Worm (Caenorhabditis elegans): ENCODE measurements around the gene T07G12.5.
A peak's percentile ranks its signal among the peaks of the same experiment; 100 is the strongest.

T07G12.5 gene

DNA sequence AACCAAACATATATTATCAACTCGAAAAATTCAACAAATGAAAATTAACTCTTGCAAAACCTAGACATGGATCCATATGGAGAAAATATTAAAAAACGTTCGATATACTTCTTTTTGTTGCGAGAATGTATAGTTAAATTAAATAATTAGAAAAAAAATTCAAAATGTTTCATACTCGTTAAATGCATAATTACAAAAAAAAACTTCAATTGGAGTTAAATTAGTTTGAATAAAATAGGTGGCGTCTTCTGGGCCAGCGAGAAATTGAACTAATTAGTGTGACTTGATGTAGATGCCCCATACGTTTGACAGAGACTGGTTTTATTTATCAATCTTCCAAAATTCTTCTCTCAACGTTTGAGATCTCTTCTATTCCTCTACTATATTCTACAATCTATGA is 33.4 kb upstream of the T07G12.5 start, which contains the start of gene lgc-43:
Gene lgc-43 (plus strand): TSS at position 301 of the 400 bp plus-strand sequence.
- TF ChIP-seq ces-1 (GFP tag; optimal IDR thresholded peaks at IDR 0.05) (peak; percentile 5), zip-8 (tag; optimal IDR thresholded peaks at IDR 0.05) (no peak), ceh-83 (GFP tag; optimal IDR thresholded peaks at IDR 0.05) (no peak), sptf-1 (tag; optimal IDR thresholded peaks at IDR 0.05) (no peak)

DNA sequence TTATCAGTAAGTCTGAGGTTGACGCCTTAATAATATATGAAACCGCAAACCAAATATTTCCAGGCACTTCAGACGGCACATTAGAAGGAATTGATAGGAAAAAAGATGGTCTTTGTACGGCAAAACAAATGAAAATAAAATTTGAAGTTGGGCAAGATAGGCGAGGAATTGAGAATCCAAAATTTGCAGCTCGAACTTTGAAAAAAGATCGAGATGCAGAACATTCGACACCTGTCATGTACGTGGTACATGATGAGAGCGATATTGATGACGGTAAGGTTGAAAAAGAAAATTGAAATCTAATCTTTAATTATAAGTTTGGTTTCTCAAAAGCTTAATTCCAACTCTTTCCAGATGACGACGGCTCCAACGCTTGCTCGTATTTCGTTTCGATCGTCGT is 32.7 kb upstream of the T07G12.5 start:
- TF ChIP-seq nhr-76 (tag; optimal IDR thresholded peaks at IDR 0.05) (no peak), unc-120 (tag; optimal IDR thresholded peaks at IDR 0.05; ENCODE audit: poor library complexity, severe bottlenecking) (no peak), ztf-11 (tag; optimal IDR thresholded peaks at IDR 0.05) (no peak), sptf-1 (tag; optimal IDR thresholded peaks at IDR 0.05) (no peak), zip-8 (tag; optimal IDR thresholded peaks at IDR 0.05) (no peak), tbx-8 (GFP tag; optimal IDR thresholded peaks at IDR 0.05) (no peak), nhr-2 (tag; optimal IDR thresholded peaks at IDR 0.05) (no peak)

DNA sequence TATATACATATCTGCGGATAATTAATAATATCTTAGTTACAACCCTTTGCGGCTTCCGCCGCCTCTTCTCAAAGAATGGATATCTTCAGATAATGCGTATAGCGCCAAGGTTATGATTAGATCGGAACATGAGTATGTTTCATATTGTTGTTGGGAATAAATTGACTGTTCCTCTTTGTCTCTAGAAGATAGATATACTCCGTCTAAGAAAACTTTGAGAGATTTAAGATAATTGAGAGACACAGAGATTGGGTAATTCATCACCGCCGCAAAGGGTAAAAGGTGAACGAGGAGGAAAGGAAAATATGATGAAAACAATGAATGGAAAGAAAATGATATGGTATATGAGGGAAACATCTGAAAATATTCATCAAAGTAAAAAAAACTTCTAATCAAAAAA is 31.7 kb upstream of the T07G12.5 start:
- TF ChIP-seq mep-1 (tag; optimal IDR thresholded peaks at IDR 0.05) (no peak), blmp-1 (tag; optimal IDR thresholded peaks at IDR 0.05) (no peak), cnd-1 (tag; optimal IDR thresholded peaks at IDR 0.05) (no peak), lin-13 (tag; optimal IDR thresholded peaks at IDR 0.05) (no peak), unc-39 (tag; optimal IDR thresholded peaks at IDR 0.05) (no peak), zip-8 (tag; optimal IDR thresholded peaks at IDR 0.05) (no peak), elt-1 (tag; optimal IDR thresholded peaks at IDR 0.05; ENCODE audit: borderline replicate concordance, insufficient read depth) (peak; percentile 27), bed-3 (GFP tag; optimal IDR thresholded peaks at IDR 0.05) (no peak), nhr-76 (tag; optimal IDR thresholded peaks at IDR 0.05) (no peak), unc-120 (tag; optimal IDR thresholded peaks at IDR 0.05; ENCODE audit: poor library complexity, severe bottlenecking) (no peak), lsy-2 (tag; optimal IDR thresholded peaks at IDR 0.05) (no peak), M03D4.4 (tag; optimal IDR thresholded peaks at IDR 0.05) (no peak), ham-2 (GFP tag; optimal IDR thresholded peaks at IDR 0.05) (peak; percentile 72), tbx-8 (GFP tag; optimal IDR thresholded peaks at IDR 0.05) (no peak), ceh-83 (GFP tag; optimal IDR thresholded peaks at IDR 0.05) (no peak), hlh-1 (tag; optimal IDR thresholded peaks at IDR 0.05) (no peak), elt-3 (tag; optimal IDR thresholded peaks at IDR 0.05) (peak; percentile 31)

DNA sequence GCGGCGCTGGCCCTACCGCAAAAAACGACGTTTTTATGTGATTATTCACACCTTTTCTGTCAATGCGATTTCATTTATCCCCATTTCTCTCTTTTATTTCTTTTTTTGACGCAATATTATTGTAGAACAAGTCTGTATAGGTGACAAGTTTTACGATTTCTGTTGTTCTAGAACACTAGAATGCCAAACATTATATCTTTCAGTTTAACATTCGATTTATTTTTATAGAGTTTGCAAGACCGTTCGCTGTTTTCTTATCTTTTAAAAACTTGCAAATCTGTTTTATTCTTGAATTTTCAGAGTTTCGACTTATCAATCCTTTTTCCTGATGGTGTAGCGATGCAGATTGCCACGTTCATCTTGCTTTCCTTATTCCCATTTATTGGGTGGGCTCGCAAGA is 31.1 kb upstream of the T07G12.5 start, which contains the start of gene efn-2:
Gene efn-2 (plus strand): TSS at position 301 of the 400 bp plus-strand sequence.
- TF ChIP-seq hlh-1 (tag; optimal IDR thresholded peaks at IDR 0.05) (no peak), blmp-1 (tag; optimal IDR thresholded peaks at IDR 0.05) (no peak), lin-13 (tag; optimal IDR thresholded peaks at IDR 0.05) (no peak), pha-4 (tag; optimal IDR thresholded peaks at IDR 0.05) (no peak), flh-1 (GFP tag; optimal IDR thresholded peaks at IDR 0.05) (no peak), ces-1 (GFP tag; optimal IDR thresholded peaks at IDR 0.05) (no peak), zip-8 (tag; optimal IDR thresholded peaks at IDR 0.05) (no peak), ceh-39 (tag; optimal IDR thresholded peaks at IDR 0.05) (no peak), mep-1 (tag; optimal IDR thresholded peaks at IDR 0.05) (no peak), ham-2 (GFP tag; optimal IDR thresholded peaks at IDR 0.05) (no peak), ceh-83 (GFP tag; optimal IDR thresholded peaks at IDR 0.05) (no peak), nhr-76 (tag; optimal IDR thresholded peaks at IDR 0.05) (no peak), M03D4.4 (tag; optimal IDR thresholded peaks at IDR 0.05) (no peak), unc-39 (tag; optimal IDR thresholded peaks at IDR 0.05) (no peak)

DNA sequence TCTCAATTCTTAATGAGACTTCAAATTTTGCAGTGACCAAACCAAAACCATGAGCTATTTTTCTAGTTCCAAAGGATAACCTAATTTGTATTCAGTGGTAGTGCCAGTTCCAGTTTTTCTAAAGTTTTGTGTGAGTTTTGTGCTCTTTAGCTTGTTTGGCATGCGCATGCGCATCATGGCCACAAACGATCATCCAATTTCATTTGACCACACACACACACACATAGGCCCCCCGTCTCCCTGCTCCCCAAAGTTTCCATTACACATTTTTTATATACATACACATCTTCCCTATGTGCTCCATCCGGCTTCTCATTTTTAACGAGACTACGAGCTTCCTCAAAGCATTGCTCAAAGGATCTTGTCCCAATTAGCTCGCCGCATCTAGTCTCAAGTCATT is 29.5 kb upstream of the T07G12.5 start:
- TF ChIP-seq ces-1 (GFP tag; optimal IDR thresholded peaks at IDR 0.05) = peak; percentile 35
- no peak for TF ChIP-seq mls-2 (tag; optimal IDR thresholded peaks at IDR 0.05)

DNA sequence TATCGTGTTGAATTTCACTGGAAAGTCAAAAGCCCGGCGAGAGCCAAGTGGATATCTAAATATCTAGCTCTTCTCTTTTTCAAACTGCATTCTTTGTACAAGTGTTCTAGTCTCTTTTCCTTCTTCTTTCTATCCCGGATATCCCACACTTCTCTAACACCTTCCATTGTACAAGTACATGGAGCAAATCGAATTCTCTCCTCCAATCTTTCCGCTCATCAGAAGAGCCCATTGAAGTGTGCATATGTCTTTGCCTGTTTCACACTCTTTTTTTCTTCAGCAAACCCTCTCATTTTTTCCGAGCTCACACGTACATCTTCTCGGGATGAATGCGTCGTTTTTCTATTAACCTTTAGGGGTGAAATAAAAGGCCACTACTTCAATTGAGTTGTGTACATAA is 28.5 kb upstream of the T07G12.5 start:
- no peak for TF ChIP-seq mep-1 (tag; optimal IDR thresholded peaks at IDR 0.05)
- TF ChIP-seq ces-1 (GFP tag; optimal IDR thresholded peaks at IDR 0.05) = peak; percentile 72

DNA sequence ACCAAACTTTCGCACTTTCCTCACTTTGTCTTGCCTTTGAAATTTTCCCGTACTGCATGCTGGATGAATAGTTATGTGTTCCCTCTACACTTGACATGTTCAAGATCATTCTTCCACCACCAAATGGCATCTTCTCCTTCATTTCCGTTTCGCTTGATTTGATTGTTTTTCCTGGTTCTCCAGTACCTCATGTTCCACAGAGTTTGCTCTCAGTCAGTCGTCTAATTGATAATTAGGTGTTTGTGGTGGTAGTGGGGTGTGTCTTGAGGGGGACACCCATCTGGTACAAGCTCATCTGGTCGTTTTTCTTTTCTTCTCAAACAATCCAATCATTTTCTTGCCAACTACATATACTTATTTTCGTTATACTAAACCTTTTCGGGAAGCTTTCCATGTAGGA is 26.1 kb upstream of the T07G12.5 start:
- TF ChIP-seq ces-1 (GFP tag; optimal IDR thresholded peaks at IDR 0.05) = peak; percentile 94
- TF ChIP-seq snpc-4 (tag; optimal IDR thresholded peaks at IDR 0.05) = no peak
- no peak for TF ChIP-seq nhr-76 (tag; optimal IDR thresholded peaks at IDR 0.05)
- TF ChIP-seq pha-4 (tag; optimal IDR thresholded peaks at IDR 0.05) = no peak
- TF ChIP-seq mep-1 (tag; optimal IDR thresholded peaks at IDR 0.05) = no peak
- TF ChIP-seq zip-8 (tag; optimal IDR thresholded peaks at IDR 0.05) = no peak
- no peak for TF ChIP-seq M03D4.4 (tag; optimal IDR thresholded peaks at IDR 0.05)
- no peak for TF ChIP-seq ztf-11 (tag; optimal IDR thresholded peaks at IDR 0.05)
